Fruit fly (Drosophila melanogaster) whole organism, adult: ENCODE measurements around the gene CG9281.

Experiments used
- CG11617 ChIP-seq: fragments of 200-800 bp; sonication (Bioruptor generic); optimal IDR thresholded peaks from 2 replicates; lab custom pipeline; 2017; ENCODE audit warnings: mild to moderate bottlenecking, missing biosample characterization, missing genetic modification reagents, missing genetic modification characterization
- CG33017 ChIP-seq: fragments of 200-800 bp; sonication (Bioruptor generic); optimal IDR thresholded peaks from 2 replicates; lab custom pipeline; 2018; ENCODE audit warnings: missing biosample characterization, mild to moderate bottlenecking, missing genetic modification characterization, moderate library complexity
- Crg-1 ChIP-seq: fragments of 200-800 bp; sonication (Bioruptor generic); optimal IDR thresholded peaks from 2 replicates; lab custom pipeline; 2016; ENCODE audit warnings: missing biosample characterization, missing genetic modification characterization
- Hr96 ChIP-seq: fragments of 200-800 bp; sonication (Bioruptor generic); optimal IDR thresholded peaks from 2 replicates; lab custom pipeline; 2016; ENCODE audit warnings: missing biosample characterization, missing genetic modification characterization
- bab1 ChIP-seq: fragments of 200-800 bp; sonication (Bioruptor generic); optimal IDR thresholded peaks from 3 replicates; lab custom pipeline; 2019; ENCODE audit warnings: missing biosample characterization, mild to moderate bottlenecking, missing genetic modification characterization, moderate library complexity
- cnc ChIP-seq, 2 experiments: fragments of >200 bp; optimal IDR thresholded peaks; 2 replicates each; lab custom pipeline; 2017
- tj ChIP-seq: fragments of 200-800 bp; sonication (Bioruptor generic); optimal IDR thresholded peaks from 3 replicates; lab custom pipeline; 2017; ENCODE audit warnings: missing biosample characterization, mild to moderate bottlenecking, missing genetic modification characterization, moderate library complexity
- toe ChIP-seq: fragments of 200-800 bp; sonication (Bioruptor generic); optimal IDR thresholded peaks from 2 replicates; lab custom pipeline; 2016; ENCODE audit warnings: missing biosample characterization, missing genetic modification characterization

DNA sequence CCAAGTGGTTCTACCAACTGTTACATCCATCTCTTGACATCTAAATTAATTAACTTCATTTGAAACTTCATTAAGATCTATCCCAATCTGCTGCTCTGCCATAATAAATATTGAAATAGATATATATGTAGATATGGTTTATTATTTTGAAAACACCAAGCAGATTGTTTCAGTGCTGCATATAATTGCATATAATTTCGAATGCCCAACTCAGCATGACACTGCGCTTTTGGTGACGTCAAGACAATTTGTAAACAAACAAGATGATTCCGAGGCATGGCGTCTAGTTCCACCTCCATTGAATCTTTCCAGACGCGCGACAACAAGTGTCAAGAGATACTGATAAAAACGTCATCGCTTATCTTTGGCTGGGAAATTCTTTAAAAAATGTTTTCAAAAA, 30.5 kb upstream of the CG9281 start:
- TF ChIP-seq CG11617 (no peak), tj (GFP tag; lab: Kevin White, UChicago) (peak; percentile 5), toe (GFP tag; lab: Kevin White, UChicago) (no peak), bab1 (GFP tag; lab: Kevin White, UChicago) (no peak), Hr96 (no peak), CG33017 (tag; lab: Kevin White, UChicago) (no peak), Crg-1 (GFP tag; lab: Kevin White, UChicago) (no peak), cnc (optimal IDR thresholded peaks at IDR 0.05; lab: Kevin White, UChicago) (peak; percentile 97 to 100)
